Fruit fly (Drosophila melanogaster) whole organism, pupa: ENCODE measurements around the gene RluA-1.

Experiments
- CG12605 ChIP-seq: fragments of 200-800 bp; sonication (Bioruptor generic); IDR thresholded peaks from 2 replicates; pipeline ENCODE4 v1.3.6; 2022; ENCODE audit warnings: missing biosample characterization, missing genetic modification characterization
- CG14655 ChIP-seq: fragments of 200-800 bp; sonication (Bioruptor generic); optimal IDR thresholded peaks from 3 replicates; lab custom pipeline; 2017; ENCODE audit warnings: mild to moderate bottlenecking, missing biosample characterization, missing genetic modification reagents, missing genetic modification characterization
- CG34367 ChIP-seq: fragments of 200-800 bp; sonication (Bioruptor generic); optimal IDR thresholded peaks from 2 replicates; lab custom pipeline; 2018; ENCODE audit warnings: missing biosample characterization, mild to moderate bottlenecking, missing genetic modification characterization
- CG8159 ChIP-seq: fragments of 200-800 bp; sonication (Bioruptor generic); optimal IDR thresholded peaks from 3 replicates; lab custom pipeline; 2018; ENCODE audit warnings: missing biosample characterization, mild to moderate bottlenecking, missing genetic modification characterization, moderate library complexity
- Snoo ChIP-seq: fragments of 200-800 bp; sonication (Bioruptor generic); optimal IDR thresholded peaks from 3 replicates; lab custom pipeline; 2017; ENCODE audit warnings: missing biosample characterization, mild to moderate bottlenecking, missing genetic modification characterization, inconsistent platforms

- TF ChIP-seq CG12605 (GFP tag; lab: Robert Waterston, UW) (no peak), CG14655 (GFP tag; lab: Kevin White, UChicago) (no peak), Snoo (tag; lab: Kevin White, UChicago) (no peak), CG34367 (no peak), CG8159 (tag; lab: Kevin White, UChicago) (no peak)
Measured at dm6 chr2L:10496338-10496737, 22.2 kb upstream of the RluA-1 start.
